Worm (Caenorhabditis elegans) whole organism, L3 larva: ENCODE results near the gene fbxa-182.

Experiments used
- ceh-16 ChIP-seq: sonication (generic microtip); optimal IDR thresholded peaks from 2 replicates; lab custom pipeline; 2017; ENCODE audit warnings: missing biosample characterization, missing genetic modification characterization
- ceh-28 ChIP-seq: fragments of 150-350 bp; optimal IDR thresholded peaks from 2 replicates; lab custom pipeline; 2014; ENCODE audit warnings: missing biosample characterization, missing genetic modification reagents, missing genetic modification characterization
- elt-1 ChIP-seq: fragments of 150-350 bp; optimal IDR thresholded peaks from 2 replicates; lab custom pipeline; 2014; ENCODE audit warnings: missing biosample characterization, missing genetic modification characterization
- elt-2 ChIP-seq: sonication (generic microtip); optimal IDR thresholded peaks from 2 replicates; lab custom pipeline; 2016; ENCODE audit warnings: missing genetic modification reagents, mild to moderate bottlenecking, missing genetic modification characterization, missing compliant biosample characterization
- elt-3 ChIP-seq, 3 experiments: fragments of 150-350 bp in 1 of 3; sonication (generic microtip) in 2 of 3; optimal IDR thresholded peaks; 2 replicates in 2 of 3; 4 replicates in 1 of 3; lab custom pipeline; 2014 to 2017; ENCODE audit warnings: missing biosample characterization in 3 of 3, missing genetic modification characterization in 3 of 3
- fos-1 ChIP-seq: fragments of 150-350 bp; optimal IDR thresholded peaks from 2 replicates; lab custom pipeline; 2014; ENCODE audit warnings: missing biosample characterization, missing genetic modification characterization
- nfya-1 ChIP-seq: sonication (generic microtip); optimal IDR thresholded peaks from 2 replicates; lab custom pipeline; 2017; ENCODE audit warnings: missing genetic modification characterization, mild to moderate bottlenecking, missing compliant biosample characterization, antibody characterized with exemption, moderate library complexity; ENCODE audit not compliant: insufficient read depth
- nhr-12 ChIP-seq: fragments of 150-350 bp; optimal IDR thresholded peaks from 2 replicates; lab custom pipeline; 2014; ENCODE audit warnings: missing biosample characterization, missing genetic modification characterization
- nhr-23 ChIP-seq: fragments of 150-350 bp; optimal IDR thresholded peaks from 2 replicates; lab custom pipeline; 2014; ENCODE audit warnings: missing biosample characterization, missing genetic modification reagents, missing genetic modification characterization
- nhr-77 ChIP-seq: fragments of 150-350 bp; optimal IDR thresholded peaks from 2 replicates; lab custom pipeline; 2014; ENCODE audit warnings: missing biosample characterization, missing genetic modification characterization
- pha-4 ChIP-seq: fragments of 150-350 bp; optimal IDR thresholded peaks from 2 replicates; lab custom pipeline; 2014; ENCODE audit warnings: missing biosample characterization, missing genetic modification reagents, missing genetic modification characterization
- unc-62 ChIP-seq: fragments of 150-350 bp; sonication (generic microtip); optimal IDR thresholded peaks from 4 replicates; lab custom pipeline; 2014; ENCODE audit warnings: missing biosample characterization, missing genetic modification reagents, missing genetic modification characterization

- no peak for TF ChIP-seq unc-62 (GFP tag; lab: Kevin White, UChicago)
- TF ChIP-seq elt-3 (tag; optimal IDR thresholded peaks at IDR 0.05; lab: Kevin White, UChicago) = no peak
- TF ChIP-seq ceh-16 (tag; lab: Kevin White, UChicago) = no peak
- no peak for TF ChIP-seq ceh-28 (tag; lab: Kevin White, UChicago)
- no peak for TF ChIP-seq nhr-23 (tag; lab: Kevin White, UChicago)
- TF ChIP-seq elt-1 (tag; lab: Kevin White, UChicago) = no peak
- TF ChIP-seq elt-2 (tag; lab: Kevin White, UChicago) = no peak
- TF ChIP-seq nhr-12 (tag; lab: Kevin White, UChicago) = no peak
- no peak for TF ChIP-seq nhr-77
- no peak for TF ChIP-seq fos-1 (tag; lab: Kevin White, UChicago)
- TF ChIP-seq pha-4 (tag; lab: Kevin White, UChicago) = no peak
- TF ChIP-seq nfya-1 = no peak
These were observed 32.6 kb upstream of the fbxa-182 start for ce11 chrII:2445164-2445563.
